Fruit fly (Drosophila melanogaster) whole organism, embryonic: ENCODE measurements around the gene CG14273.

ENCODE experiments used
- CG11560 ChIP-seq: fragments of 200-800 bp; sonication (Bioruptor generic); IDR thresholded peaks from 3 replicates; pipeline ENCODE4 v1.3.6; 2022; ENCODE audit warnings: missing biosample characterization, missing genetic modification characterization
- CG12219 ChIP-seq: fragments of 200-800 bp; sonication (Bioruptor generic); optimal IDR thresholded peaks from 3 replicates; lab custom pipeline; 2018; ENCODE audit warnings: missing biosample characterization, mild to moderate bottlenecking, missing genetic modification characterization
- CG12236 ChIP-seq: fragments of 200-800 bp; sonication (Bioruptor generic); optimal IDR thresholded peaks from 2 replicates; lab custom pipeline; 2016; ENCODE audit warnings: missing biosample characterization, missing genetic modification characterization
- CG12659 ChIP-seq: fragments of 200-800 bp; sonication (Bioruptor generic); optimal IDR thresholded peaks from 3 replicates; lab custom pipeline; 2017; ENCODE audit warnings: mild to moderate bottlenecking, missing biosample characterization, missing genetic modification reagents, missing genetic modification characterization
- CG14667 ChIP-seq: fragments of 200-800 bp; sonication (Bioruptor generic); IDR thresholded peaks from 2 replicates; pipeline ENCODE4 v1.3.6; 2022; ENCODE audit warnings: missing biosample characterization, missing genetic modification characterization
- CG15479 ChIP-seq: fragments of 200-800 bp; sonication (Bioruptor generic); optimal IDR thresholded peaks from 3 replicates; lab custom pipeline; 2019; ENCODE audit warnings: missing biosample characterization, mild to moderate bottlenecking, missing genetic modification characterization, moderate library complexity
- CG15514 ChIP-seq: fragments of 200-800 bp; sonication (Bioruptor generic); optimal IDR thresholded peaks from 3 replicates; lab custom pipeline; 2017; ENCODE audit warnings: missing biosample characterization, missing genetic modification characterization, mild to moderate bottlenecking, moderate library complexity, missing genetic modification reagents
- CG17361 ChIP-seq: fragments of 200-800 bp; sonication (Bioruptor generic); IDR thresholded peaks from 3 replicates; pipeline ENCODE4 v1.3.6; 2022; ENCODE audit warnings: missing biosample characterization, missing genetic modification characterization
- CG18262 ChIP-seq: fragments of 200-800 bp; optimal IDR thresholded peaks from 3 replicates; lab custom pipeline; 2019; ENCODE audit warnings: missing biosample characterization, mild to moderate bottlenecking, missing genetic modification characterization, moderate library complexity
- CG2120 ChIP-seq: fragments of 200-800 bp; sonication (Bioruptor generic); optimal IDR thresholded peaks from 3 replicates; lab custom pipeline; 2016; ENCODE audit warnings: missing biosample characterization, missing genetic modification characterization
- CG2202 ChIP-seq: fragments of 200-800 bp; sonication (Bioruptor generic); optimal IDR thresholded peaks from 2 replicates; lab custom pipeline; 2018; ENCODE audit warnings: missing biosample characterization, mild to moderate bottlenecking, missing genetic modification characterization
- CG2712 ChIP-seq: fragments of 200-800 bp; optimal IDR thresholded peaks from 3 replicates; lab custom pipeline; 2019; ENCODE audit warnings: missing biosample characterization, mild to moderate bottlenecking, missing genetic modification characterization, moderate library complexity
- CG30403 ChIP-seq: fragments of 200-800 bp; sonication (Bioruptor generic); optimal IDR thresholded peaks from 3 replicates; lab custom pipeline; 2016; ENCODE audit warnings: missing biosample characterization, missing genetic modification characterization
- CG3163 ChIP-seq: fragments of 200-800 bp; sonication (Bioruptor generic); optimal IDR thresholded peaks from 3 replicates; lab custom pipeline; 2016; ENCODE audit warnings: missing biosample characterization, missing genetic modification characterization
- CG32767 ChIP-seq: fragments of 200-800 bp; sonication (Bioruptor generic); IDR thresholded peaks from 2 replicates; pipeline ENCODE4 v1.3.6; 2022; ENCODE audit warnings: missing biosample characterization, missing genetic modification characterization
- CG3847 ChIP-seq: fragments of 200-800 bp; sonication (Bioruptor generic); IDR thresholded peaks from 2 replicates; pipeline ENCODE4 v1.3.6; 2022; ENCODE audit warnings: missing biosample characterization, missing genetic modification characterization
- CG4424 ChIP-seq: fragments of 200-800 bp; sonication (Bioruptor generic); optimal IDR thresholded peaks from 3 replicates; lab custom pipeline; 2016; ENCODE audit warnings: missing biosample characterization, missing genetic modification characterization
- CG6654 ChIP-seq: fragments of 200-800 bp; sonication (Bioruptor generic); optimal IDR thresholded peaks from 2 replicates; lab custom pipeline; 2017; ENCODE audit warnings: missing biosample characterization, mild to moderate bottlenecking, missing genetic modification characterization
- CG6683 ChIP-seq: fragments of 200-800 bp; sonication (Bioruptor generic); optimal IDR thresholded peaks from 2 replicates; lab custom pipeline; 2017; ENCODE audit warnings: missing biosample characterization, mild to moderate bottlenecking, missing genetic modification characterization, missing genetic modification reagents
- CG6791 ChIP-seq: fragments of 200-800 bp; sonication (Bioruptor generic); IDR thresholded peaks from 3 replicates; pipeline ENCODE4 v1.3.6; 2022; ENCODE audit warnings: missing biosample characterization, missing genetic modification characterization; ENCODE audit not compliant: partially characterized antibody
- CG8089 ChIP-seq: fragments of 200-800 bp; sonication (Bioruptor generic); optimal IDR thresholded peaks from 3 replicates; lab custom pipeline; 2016; ENCODE audit warnings: missing biosample characterization, missing genetic modification characterization
- CG8388 ChIP-seq: fragments of 200-800 bp; sonication (Bioruptor generic); optimal IDR thresholded peaks from 2 replicates; lab custom pipeline; 2019; ENCODE audit warnings: missing biosample characterization, mild to moderate bottlenecking, missing genetic modification characterization, moderate library complexity
- Camta ChIP-seq: fragments of 200-800 bp; sonication (Bioruptor generic); optimal IDR thresholded peaks from 2 replicates; lab custom pipeline; 2016; ENCODE audit warnings: missing biosample characterization, missing genetic modification characterization
- Dll ChIP-seq: fragments of 200-800 bp; sonication (Bioruptor generic); IDR thresholded peaks from 4 replicates; pipeline ENCODE4 v1.3.6; 2022; ENCODE audit warnings: missing biosample characterization, missing genetic modification characterization; ENCODE audit not compliant: partially characterized antibody
- Ets97D ChIP-seq: fragments of 200-800 bp; sonication (Bioruptor generic); optimal IDR thresholded peaks from 3 replicates; lab custom pipeline; 2016; ENCODE audit warnings: missing biosample characterization, missing genetic modification characterization
- Hey ChIP-seq: fragments of 200-800 bp; sonication (Bioruptor generic); optimal IDR thresholded peaks from 3 replicates; lab custom pipeline; 2018; ENCODE audit warnings: missing biosample characterization, mild to moderate bottlenecking, missing genetic modification characterization
- Med ChIP-seq: fragments of 200-800 bp; sonication (Bioruptor generic); peaks from one replicate; lab custom pipeline; 2016; ENCODE audit warnings: missing biosample characterization, missing genetic modification characterization, mild to moderate bottlenecking, inconsistent platforms, moderate library complexity
- Myb ChIP-seq: fragments of 200-800 bp; sonication (Bioruptor generic); optimal IDR thresholded peaks from 2 replicates; lab custom pipeline; 2016; ENCODE audit warnings: missing biosample characterization, missing genetic modification characterization
- Nf-YB ChIP-seq: fragments of 200-800 bp; sonication (Bioruptor generic); optimal IDR thresholded peaks from 3 replicates; lab custom pipeline; 2019; ENCODE audit warnings: missing biosample characterization, mild to moderate bottlenecking, missing genetic modification characterization, moderate library complexity
- PHDP ChIP-seq: fragments of 200-800 bp; sonication (Bioruptor generic); optimal IDR thresholded peaks from 3 replicates; lab custom pipeline; 2018; ENCODE audit warnings: missing biosample characterization, mild to moderate bottlenecking, missing genetic modification characterization, moderate library complexity
- Scr ChIP-seq: fragments of 200-800 bp; sonication (Bioruptor generic); IDR thresholded peaks from 2 replicates; pipeline ENCODE4 v1.3.6; 2022; ENCODE audit warnings: missing biosample characterization, missing genetic modification characterization; ENCODE audit not compliant: partially characterized antibody
- Sin3A ChIP-seq: fragments of >200 bp; optimal IDR thresholded peaks from 2 replicates; lab custom pipeline; 2018
- Six4 ChIP-seq: fragments of 200-800 bp; sonication (Bioruptor generic); optimal IDR thresholded peaks from 2 replicates; lab custom pipeline; 2016; ENCODE audit warnings: missing biosample characterization, missing genetic modification characterization
- Spps ChIP-seq: fragments of 200-800 bp; sonication (Bioruptor generic); optimal IDR thresholded peaks from 2 replicates; lab custom pipeline; 2018; ENCODE audit warnings: missing biosample characterization, mild to moderate bottlenecking, missing genetic modification characterization
- Tbp ChIP-seq: fragments of >200 bp; optimal IDR thresholded peaks from 2 replicates; lab custom pipeline; 2018; ENCODE audit warnings: missing biosample characterization, missing genetic modification characterization
- fu2 ChIP-seq: fragments of 200-800 bp; sonication (Bioruptor generic); optimal IDR thresholded peaks from 2 replicates; lab custom pipeline; 2016; ENCODE audit warnings: missing biosample characterization, missing genetic modification characterization
- gcm ChIP-seq: fragments of 200-800 bp; sonication (Bioruptor generic); optimal IDR thresholded peaks from 2 replicates; lab custom pipeline; 2019; ENCODE audit warnings: missing biosample characterization, mild to moderate bottlenecking, missing genetic modification characterization, moderate library complexity
- gro ChIP-seq: fragments of 200-800 bp; sonication (Bioruptor generic); optimal IDR thresholded peaks from 2 replicates; lab custom pipeline; 2016; ENCODE audit warnings: missing biosample characterization, missing genetic modification characterization
- hth ChIP-seq: fragments of >200 bp; optimal IDR thresholded peaks from 2 replicates; lab custom pipeline; 2017; ENCODE audit warnings: inconsistent platforms
- insv ChIP-seq, 2 experiments: fragments of 200-800 bp; sonication (Bioruptor generic); optimal IDR thresholded peaks; 3 replicates each; lab custom pipeline; 2016 to 2018; ENCODE audit warnings: missing biosample characterization in 2 of 2, missing genetic modification characterization in 2 of 2
- lola ChIP-seq, 3 experiments: fragments of >200 bp in 2 of 3; fragments of 200-800 bp in 1 of 3; sonication (Bioruptor generic) in 1 of 3; optimal IDR thresholded peaks; 2 replicates each; lab custom pipeline; 2017 to 2019; ENCODE audit warnings: missing biosample characterization in 3 of 3, missing genetic modification characterization in 3 of 3, mild to moderate bottlenecking in 1 of 3, moderate library complexity in 1 of 3
- mirr ChIP-seq: fragments of 200-800 bp; sonication (Bioruptor generic); optimal IDR thresholded peaks from 3 replicates; lab custom pipeline; 2018; ENCODE audit warnings: missing biosample characterization, mild to moderate bottlenecking, missing genetic modification characterization
- mld ChIP-seq: fragments of 200-800 bp; sonication (Bioruptor generic); IDR thresholded peaks from 3 replicates; pipeline ENCODE4 v1.3.6; 2022; ENCODE audit warnings: missing biosample characterization, missing genetic modification characterization; ENCODE audit not compliant: partially characterized antibody
- nerfin-1 ChIP-seq: fragments of 200-800 bp; sonication (Bioruptor generic); optimal IDR thresholded peaks from 3 replicates; lab custom pipeline; 2019; ENCODE audit warnings: missing biosample characterization, mild to moderate bottlenecking, missing genetic modification characterization, moderate library complexity
- odd ChIP-seq: fragments of 200-800 bp; sonication (Bioruptor generic); optimal IDR thresholded peaks from 2 replicates; lab custom pipeline; 2017; ENCODE audit warnings: missing biosample characterization, mild to moderate bottlenecking, missing genetic modification characterization
- otp ChIP-seq: fragments of 200-800 bp; sonication (Bioruptor generic); IDR thresholded peaks from 3 replicates; pipeline ENCODE4, ENCODE4 v1.3.6; 2022; ENCODE audit warnings: missing biosample characterization, missing genetic modification characterization
- pzg ChIP-seq: fragments of 200-800 bp; sonication (Bioruptor generic); optimal IDR thresholded peaks from 3 replicates; lab custom pipeline; 2018; ENCODE audit warnings: missing biosample characterization, mild to moderate bottlenecking, missing genetic modification characterization, moderate library complexity
- tx ChIP-seq: fragments of 200-800 bp; sonication (Bioruptor generic); optimal IDR thresholded peaks from 2 replicates; lab custom pipeline; 2016; ENCODE audit warnings: missing biosample characterization, missing genetic modification characterization
- unpg ChIP-seq: fragments of 200-800 bp; sonication (Bioruptor generic); optimal IDR thresholded peaks from 3 replicates; lab custom pipeline; 2018; ENCODE audit warnings: missing biosample characterization, mild to moderate bottlenecking, missing genetic modification characterization, moderate library complexity
- zen ChIP-seq: fragments of 200-800 bp; sonication (Bioruptor generic); optimal IDR thresholded peaks from 3 replicates; lab custom pipeline; 2018; ENCODE audit warnings: missing biosample characterization, mild to moderate bottlenecking, missing genetic modification characterization, moderate library complexity

CG14273 gene

DNA sequence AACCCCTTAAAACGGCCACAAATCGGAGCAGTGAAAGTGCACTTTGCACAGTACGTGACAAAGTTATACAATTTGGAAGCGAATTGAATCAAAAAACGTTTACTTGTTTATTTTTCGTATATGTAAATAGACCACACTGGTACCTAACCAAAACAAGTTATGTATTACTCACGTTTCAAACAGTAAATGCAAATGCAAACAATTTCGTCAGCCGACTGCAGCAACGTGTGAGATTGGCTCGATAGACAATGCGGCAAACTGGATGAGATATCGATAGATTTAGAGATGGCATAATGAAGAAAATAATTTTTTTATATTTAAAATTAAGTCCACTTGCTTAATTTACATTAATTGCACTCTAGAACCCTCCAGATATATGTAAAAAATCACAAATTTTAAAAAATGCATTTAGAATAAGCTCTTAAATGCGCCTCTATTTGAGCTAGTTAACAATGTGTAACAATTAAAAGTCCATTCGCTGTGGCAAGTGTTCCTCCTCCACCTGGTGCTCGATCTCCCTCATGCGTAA, 39.1 kb downstream of the CG14273 start, which contains the start of gene AlaRS (continued):
- TF ChIP-seq mirr (no peak), hth (lab: Kevin White, UChicago) (no peak), Myb (GFP tag; lab: Kevin White, UChicago) (no peak), CG2712 (tag; lab: Kevin White, UChicago) (peak; percentile 61), CG18262 (tag; lab: Kevin White, UChicago) (peak; percentile 53), CG30403 (GFP tag; lab: Kevin White, UChicago) (peak; percentile 58), fu2 (GFP tag; lab: Kevin White, UChicago) (no peak), CG32767 (GFP tag; lab: Robert Waterston, UW) (no peak), CG12219 (peak; percentile 3), Spps (tag; lab: Kevin White, UChicago) (peak; percentile 23), CG8388 (GFP tag; lab: Kevin White, UChicago) (peak; percentile 37), insv (GFP tag; optimal IDR thresholded peaks at IDR 0.05; lab: Kevin White, UChicago) (no peak), Tbp (no peak), CG12236 (GFP tag; lab: Kevin White, UChicago) (no peak), Nf-YB (GFP tag; lab: Kevin White, UChicago) (peak; percentile 1), Six4 (GFP tag; lab: Kevin White, UChicago) (peak; percentile 18), CG3163 (GFP tag; lab: Kevin White, UChicago) (no peak), CG15514 (GFP tag; lab: Kevin White, UChicago) (peak; percentile 84), CG4424 (GFP tag; lab: Kevin White, UChicago) (peak; percentile 22), CG14667 (no peak), CG2202 (tag; lab: Kevin White, UChicago) (no peak), odd (GFP tag; lab: Kevin White, UChicago) (peak; percentile 27), tx (GFP tag; lab: Kevin White, UChicago) (no peak), CG2120 (peak; percentile 66), Dll (GFP tag; lab: Robert Waterston, UW) (peak; percentile 79), CG3847 (GFP tag; lab: Robert Waterston, UW) (0 out of 2 replicates have a peak, but pooled peaks have one; percentile 9), CG15479 (GFP tag; lab: Kevin White, UChicago) (no peak), CG17361 (GFP tag; lab: Robert Waterston, UW) (peak; percentile 51; the same call in 2 of the 3 replicates), nerfin-1 (tag; lab: Kevin White, UChicago) (peak; percentile 30), PHDP (peak; percentile 47), lola (GFP tag; optimal IDR thresholded peaks at IDR 0.05; lab: Kevin White, UChicago) (peak in 1 of 3 experiments; percentile 29), gcm (GFP tag; lab: Kevin White, UChicago) (peak; percentile 27), Sin3A (lab: Kevin White, UChicago) (peak; percentile 3), Camta (no peak), CG8089 (GFP tag; lab: Kevin White, UChicago) (no peak), gro (GFP tag; lab: Kevin White, UChicago) (peak; percentile 22), CG6654 (GFP tag; lab: Kevin White, UChicago) (no peak), mld (GFP tag; lab: Robert Waterston, UW) (no peak), zen (tag; lab: Kevin White, UChicago) (peak; percentile 25), Hey (tag; lab: Kevin White, UChicago) (no peak), Ets97D (GFP tag; lab: Kevin White, UChicago) (peak; percentile 10), CG11560 (tag; lab: Robert Waterston, UW) (no peak), Scr (GFP tag; lab: Robert Waterston, UW) (peak; percentile 75), unpg (peak; percentile 41), CG12659 (peak; percentile 57), Med (GFP tag; lab: Kevin White, UChicago) (peak; percentile 75), otp (GFP tag; lab: Robert Waterston, UW) (no peak), CG6791 (peak; percentile 59; the same call in 2 of the 3 replicates), CG6683 (GFP tag; lab: Kevin White, UChicago) (peak; percentile 17), pzg (GFP tag; lab: Kevin White, UChicago) (peak; percentile 36)
